Fruit fly (Drosophila melanogaster): ENCODE measurements around the gene CG5011.

The CG5011 gene

dm6 chr2L:1214465-1214864 lies 14.0 kb downstream of the CG5011 start (continued):
- TF ChIP-seq Sox100B (GFP tag; optimal IDR thresholded peaks at IDR 0.05) (peak; percentile 17), CG10321 (GFP tag; IDR thresholded peaks at IDR 0.05) (no peak), CG31388 (GFP tag; optimal IDR thresholded peaks at IDR 0.05) (no peak), z (GFP tag; IDR thresholded peaks at IDR 0.05) (no peak), jumu (GFP tag; optimal IDR thresholded peaks at IDR 0.05) (no peak), tin (GFP tag; optimal IDR thresholded peaks at IDR 0.05) (peak; percentile 23), seq (GFP tag; IDR thresholded peaks at IDR 0.05) (peak; percentile 29; the same call in 1 of the 2 replicates), fd96Cb (tag; optimal IDR thresholded peaks at IDR 0.05) (peak; percentile 51), CG13894 (tag; optimal IDR thresholded peaks at IDR 0.05) (no peak), Hr3 (GFP tag; optimal IDR thresholded peaks at IDR 0.05) (no peak), Dref (GFP tag; IDR thresholded peaks at IDR 0.05) (no peak), esg (GFP tag; conservative IDR thresholded peaks at IDR 0.05) (peak; percentile 55; the same call in 1 of the 2 replicates), CG11398 (GFP tag; optimal IDR thresholded peaks at IDR 0.05) (no peak), yki (optimal IDR thresholded peaks at IDR 0.05) (no peak), tap (tag; optimal IDR thresholded peaks at IDR 0.05) (peak; percentile 20), CG6791 (GFP tag; IDR thresholded peaks at IDR 0.05; ENCODE audit: partially characterized antibody) (no peak), CG16815 (GFP tag; optimal IDR thresholded peaks at IDR 0.05) (no peak), CG8388 (GFP tag; optimal IDR thresholded peaks at IDR 0.05) (peak; percentile 41), CG12659 (GFP tag; optimal IDR thresholded peaks at IDR 0.05) (peak; percentile 11), C15 (GFP tag; IDR thresholded peaks at IDR 0.05) (0 out of 3 replicates have a peak, but pooled peaks have one; percentile 28), Dad (GFP tag; optimal IDR thresholded peaks at IDR 0.05) (no peak), prd (optimal IDR thresholded peaks at IDR 0.05) (no peak), prd (GFP tag; IDR thresholded peaks at IDR 0.05) (peak; percentile 76), CG17385 (GFP tag; optimal IDR thresholded peaks at IDR 0.05) (peak; percentile 39), fd3F (GFP tag; optimal IDR thresholded peaks at IDR 0.05) (no peak), gcm (GFP tag; optimal IDR thresholded peaks at IDR 0.05) (no peak), twi (tag; optimal IDR thresholded peaks at IDR 0.05) (no peak), Drgx (GFP tag; IDR thresholded peaks at IDR 0.05) (no peak), tna (GFP tag; IDR thresholded peaks at IDR 0.05; ENCODE audit: partially characterized antibody) (no peak), kay (GFP tag; optimal IDR thresholded peaks at IDR 0.05) (no peak), repo (GFP tag; optimal IDR thresholded peaks at IDR 0.05) (no peak), lola (GFP tag; optimal IDR thresholded peaks at IDR 0.05) (no peak), CG5953 (GFP tag; IDR thresholded peaks at IDR 0.05) (no peak), cato (GFP tag; optimal IDR thresholded peaks at IDR 0.05; ENCODE audit: borderline replicate concordance) (no peak), Dek (tag; optimal IDR thresholded peaks at IDR 0.05) (no peak), Gsc (GFP tag; IDR thresholded peaks at IDR 0.05) (0 out of 2 replicates have a peak, but pooled peaks have one; percentile 16), CG17186 (GFP tag; optimal IDR thresholded peaks at IDR 0.05) (no peak), Asciz (GFP tag; optimal IDR thresholded peaks at IDR 0.05) (no peak), salm (tag; optimal IDR thresholded peaks at IDR 0.05) (no peak), CG7928 (GFP tag; optimal IDR thresholded peaks at IDR 0.05) (no peak), Antp (GFP tag; optimal IDR thresholded peaks at IDR 0.05) (no peak), br (optimal IDR thresholded peaks at IDR 0.05) (no peak), grn (GFP tag; optimal IDR thresholded peaks at IDR 0.05) (no peak), Ets65A (GFP tag) (peak; percentile 92), wor (GFP tag; IDR thresholded peaks at IDR 0.05) (0 out of 2 replicates have a peak, but pooled peaks have one; percentile 17), Abd-B (GFP tag; optimal IDR thresholded peaks at IDR 0.05) (no peak), rib (GFP tag; IDR thresholded peaks at IDR 0.05) (no peak), slou (GFP tag; optimal IDR thresholded peaks at IDR 0.05) (no peak), CG7271 (tag; optimal IDR thresholded peaks at IDR 0.05) (no peak), CG18476 (GFP tag; optimal IDR thresholded peaks at IDR 0.05) (no peak), CG15601 (tag; optimal IDR thresholded peaks at IDR 0.05) (no peak), CG6254 (GFP tag; optimal IDR thresholded peaks at IDR 0.05) (peak; percentile 22)

All from whole organism, embryonic.